Fruit fly (Drosophila melanogaster) whole organism, embryonic: Measurements from ENCODE around the gene SmydA-2.

Experiments
- Abd-B ChIP-seq: fragments of 200-800 bp; sonication (Bioruptor generic); optimal IDR thresholded peaks from 2 replicates; lab custom pipeline; 2018; ENCODE audit warnings: missing biosample characterization, mild to moderate bottlenecking, missing genetic modification characterization, moderate library complexity
- Adf1 ChIP-seq: fragments of 200-800 bp; sonication (Bioruptor generic); IDR thresholded peaks from 2 replicates; pipeline ENCODE4 v1.3.6; 2022; ENCODE audit warnings: missing biosample characterization, missing genetic modification characterization
- B-H2 ChIP-seq: fragments of 200-800 bp; sonication (Bioruptor generic); optimal IDR thresholded peaks from 2 replicates; lab custom pipeline; 2018; ENCODE audit warnings: missing biosample characterization, mild to moderate bottlenecking, missing genetic modification characterization
- C15 ChIP-seq: fragments of 200-800 bp; sonication (Bioruptor generic); IDR thresholded peaks from 3 replicates; pipeline ENCODE4 v1.3.6; 2022; ENCODE audit warnings: missing biosample characterization, missing genetic modification characterization
- CG10431 ChIP-seq: fragments of 200-800 bp; sonication (Bioruptor generic); optimal IDR thresholded peaks from 3 replicates; lab custom pipeline; 2018; ENCODE audit warnings: missing biosample characterization, mild to moderate bottlenecking, missing genetic modification characterization
- CG10565 ChIP-seq: fragments of 200-800 bp; sonication (Bioruptor generic); optimal IDR thresholded peaks from 3 replicates; lab custom pipeline; 2016; ENCODE audit warnings: missing biosample characterization, mild to moderate bottlenecking, missing genetic modification characterization
- CG12299 ChIP-seq: fragments of 200-800 bp; sonication (Bioruptor generic); optimal IDR thresholded peaks from 2 replicates; lab custom pipeline; 2018; ENCODE audit warnings: missing biosample characterization, mild to moderate bottlenecking, missing genetic modification characterization
- CG1233 ChIP-seq: fragments of 200-800 bp; sonication (Bioruptor generic); optimal IDR thresholded peaks from 4 replicates; lab custom pipeline; 2018; ENCODE audit warnings: missing biosample characterization, mild to moderate bottlenecking, missing genetic modification characterization
- CG12769 ChIP-seq: fragments of 200-800 bp; sonication (Bioruptor generic); optimal IDR thresholded peaks from 2 replicates; lab custom pipeline; 2019; ENCODE audit warnings: missing biosample characterization, mild to moderate bottlenecking, missing genetic modification characterization, moderate library complexity
- CG14710 ChIP-seq: fragments of 200-800 bp; sonication (Bioruptor generic); optimal IDR thresholded peaks from 3 replicates; lab custom pipeline; 2019; ENCODE audit warnings: missing biosample characterization, mild to moderate bottlenecking, missing genetic modification characterization, moderate library complexity
- CG16779 ChIP-seq: fragments of 200-800 bp; sonication (Bioruptor generic); IDR thresholded peaks from 2 replicates; pipeline ENCODE4 v1.3.6; 2022; ENCODE audit warnings: missing biosample characterization, missing genetic modification characterization
- CG16815 ChIP-seq: fragments of 200-800 bp; sonication (Bioruptor generic); optimal IDR thresholded peaks from 3 replicates; lab custom pipeline; 2017; ENCODE audit warnings: missing biosample characterization, mild to moderate bottlenecking, missing genetic modification characterization
- CG17385 ChIP-seq: fragments of 200-800 bp; sonication (Bioruptor generic); optimal IDR thresholded peaks from 3 replicates; lab custom pipeline; 2018; ENCODE audit warnings: missing biosample characterization, mild to moderate bottlenecking, missing genetic modification characterization
- CG1792 ChIP-seq: fragments of 200-800 bp; sonication (Bioruptor generic); optimal IDR thresholded peaks from 2 replicates; lab custom pipeline; 2016; ENCODE audit warnings: missing biosample characterization, missing genetic modification characterization
- CG2116 ChIP-seq: fragments of 200-800 bp; sonication (Bioruptor generic); optimal IDR thresholded peaks from 3 replicates; lab custom pipeline; 2018; ENCODE audit warnings: missing biosample characterization, mild to moderate bottlenecking, missing genetic modification characterization
- CG2129 ChIP-seq: fragments of 200-800 bp; sonication (Bioruptor generic); IDR thresholded peaks from 2 replicates; pipeline ENCODE4 v1.3.6; 2022; ENCODE audit warnings: missing biosample characterization, missing genetic modification characterization; ENCODE audit not compliant: partially characterized antibody
- CG31224 ChIP-seq: fragments of 200-800 bp; sonication (Bioruptor generic); IDR thresholded peaks from 2 replicates; pipeline ENCODE4 v1.3.6; 2022; ENCODE audit warnings: missing biosample characterization, missing genetic modification characterization
- CG6272 ChIP-seq: fragments of 200-800 bp; sonication (Bioruptor generic); IDR thresholded peaks from 2 replicates; pipeline ENCODE4 v1.3.6; 2022; ENCODE audit warnings: missing biosample characterization, missing genetic modification characterization
- CG6654 ChIP-seq: fragments of 200-800 bp; sonication (Bioruptor generic); optimal IDR thresholded peaks from 2 replicates; lab custom pipeline; 2017; ENCODE audit warnings: missing biosample characterization, mild to moderate bottlenecking, missing genetic modification characterization
- CG6791 ChIP-seq: fragments of 200-800 bp; sonication (Bioruptor generic); IDR thresholded peaks from 3 replicates; pipeline ENCODE4 v1.3.6; 2022; ENCODE audit warnings: missing biosample characterization, missing genetic modification characterization; ENCODE audit not compliant: partially characterized antibody
- CG7271 ChIP-seq: fragments of 200-800 bp; sonication (Bioruptor generic); optimal IDR thresholded peaks from 2 replicates; lab custom pipeline; 2018; ENCODE audit warnings: missing biosample characterization, mild to moderate bottlenecking, missing genetic modification characterization, moderate library complexity
- CG8281 ChIP-seq: fragments of 200-800 bp; sonication (Bioruptor generic); optimal IDR thresholded peaks from 2 replicates; lab custom pipeline; 2018; ENCODE audit warnings: missing biosample characterization, mild to moderate bottlenecking, missing genetic modification characterization, moderate library complexity
- CG8478 ChIP-seq: fragments of >200 bp; optimal IDR thresholded peaks from 2 replicates; lab custom pipeline; 2018
- CG9817 ChIP-seq: fragments of 200-800 bp; sonication (Bioruptor generic); optimal IDR thresholded peaks from 2 replicates; lab custom pipeline; 2018; ENCODE audit warnings: missing biosample characterization, mild to moderate bottlenecking, missing genetic modification characterization, moderate library complexity
- CrebB ChIP-seq: fragments of 200-800 bp; sonication (Bioruptor generic); optimal IDR thresholded peaks from 3 replicates; lab custom pipeline; 2018; ENCODE audit warnings: missing biosample characterization, mild to moderate bottlenecking, missing genetic modification characterization
- D19B ChIP-seq: fragments of 200-800 bp; sonication (Bioruptor generic); optimal IDR thresholded peaks from 2 replicates; lab custom pipeline; 2017; ENCODE audit warnings: missing biosample characterization, mild to moderate bottlenecking, missing genetic modification characterization
- Deaf1 ChIP-seq: fragments of 200-800 bp; optimal IDR thresholded peaks from 3 replicates; lab custom pipeline; 2019; ENCODE audit warnings: missing biosample characterization, mild to moderate bottlenecking, missing genetic modification characterization, moderate library complexity
- Fer2 ChIP-seq: fragments of 200-800 bp; sonication (Bioruptor generic); optimal IDR thresholded peaks from 2 replicates; lab custom pipeline; 2018; ENCODE audit warnings: missing biosample characterization, mild to moderate bottlenecking, missing genetic modification characterization, moderate library complexity
- Gug ChIP-seq: fragments of 200-800 bp; sonication (Bioruptor generic); IDR thresholded peaks from 4 replicates; pipeline ENCODE4 v1.3.6; 2022; ENCODE audit warnings: missing biosample characterization, missing genetic modification characterization
- Jarid2 ChIP-seq: fragments of 200-800 bp; sonication (Bioruptor generic); optimal IDR thresholded peaks from 3 replicates; lab custom pipeline; 2017; ENCODE audit warnings: mild to moderate bottlenecking, missing biosample characterization, missing genetic modification reagents, missing genetic modification characterization
- Lhr ChIP-seq: fragments of 200-800 bp; sonication (Bioruptor generic); optimal IDR thresholded peaks from 3 replicates; lab custom pipeline; 2017; ENCODE audit warnings: mild to moderate bottlenecking, missing biosample characterization, missing genetic modification reagents, missing genetic modification characterization
- Mes4 ChIP-seq: fragments of 200-800 bp; sonication (Bioruptor generic); optimal IDR thresholded peaks from 2 replicates; lab custom pipeline; 2016; ENCODE audit warnings: missing biosample characterization, missing genetic modification characterization
- Myb ChIP-seq: fragments of 200-800 bp; sonication (Bioruptor generic); optimal IDR thresholded peaks from 2 replicates; lab custom pipeline; 2016; ENCODE audit warnings: missing biosample characterization, missing genetic modification characterization
- NfI ChIP-seq: fragments of 200-800 bp; sonication (Bioruptor generic); optimal IDR thresholded peaks from 3 replicates; lab custom pipeline; 2018; ENCODE audit warnings: missing biosample characterization, mild to moderate bottlenecking, missing genetic modification characterization, moderate library complexity
- Opbp ChIP-seq: fragments of 200-800 bp; sonication (Bioruptor generic); IDR thresholded peaks from 3 replicates; pipeline ENCODE4 v1.3.6; 2022; ENCODE audit warnings: missing biosample characterization, missing genetic modification characterization; ENCODE audit not compliant: partially characterized antibody
- Sry-β ChIP-seq: fragments of 200-800 bp; sonication (Bioruptor generic); optimal IDR thresholded peaks from 2 replicates; lab custom pipeline; 2018; ENCODE audit warnings: missing biosample characterization, mild to moderate bottlenecking, missing genetic modification characterization, moderate library complexity
- amos ChIP-seq: fragments of 200-800 bp; sonication (Bioruptor generic); IDR thresholded peaks from 2 replicates; pipeline ENCODE4 v1.3.6; 2022; ENCODE audit warnings: missing biosample characterization, missing genetic modification characterization; ENCODE audit not compliant: partially characterized antibody
- disco-r ChIP-seq: fragments of 200-800 bp; sonication (Bioruptor generic); optimal IDR thresholded peaks from 2 replicates; lab custom pipeline; 2016; ENCODE audit warnings: missing biosample characterization, missing genetic modification characterization
- esg ChIP-seq: fragments of 200-800 bp; sonication (Bioruptor generic); conservative IDR thresholded peaks from 2 replicates; pipeline ENCODE4 v1.3.6; 2022; ENCODE audit warnings: missing biosample characterization, missing genetic modification characterization
- gcm2 ChIP-seq: fragments of 200-800 bp; sonication (Bioruptor generic); optimal IDR thresholded peaks from 2 replicates; lab custom pipeline; 2016; ENCODE audit warnings: missing biosample characterization, missing genetic modification characterization
- knrl ChIP-seq: fragments of 200-800 bp; sonication (Bioruptor generic); IDR thresholded peaks from 3 replicates; pipeline ENCODE4 v1.3.6; 2022; ENCODE audit warnings: missing biosample characterization, missing genetic modification characterization; ENCODE audit not compliant: partially characterized antibody
- p53 ChIP-seq: fragments of 200-800 bp; sonication (Bioruptor generic); optimal IDR thresholded peaks from 2 replicates; lab custom pipeline; 2016; ENCODE audit warnings: missing biosample characterization, missing genetic modification characterization
- pfk ChIP-seq: fragments of 200-800 bp; sonication (Bioruptor generic); optimal IDR thresholded peaks from 2 replicates; lab custom pipeline; 2018; ENCODE audit warnings: missing biosample characterization, mild to moderate bottlenecking, missing genetic modification characterization, moderate library complexity
- pita ChIP-seq: fragments of 200-800 bp; sonication (Bioruptor generic); optimal IDR thresholded peaks from 2 replicates; lab custom pipeline; 2017; ENCODE audit warnings: missing biosample characterization, mild to moderate bottlenecking, missing genetic modification characterization
- pnt ChIP-seq: fragments of 200-800 bp; sonication (Bioruptor generic); optimal IDR thresholded peaks from 3 replicates; lab custom pipeline; 2016; ENCODE audit warnings: missing biosample characterization, missing genetic modification characterization
- schlank ChIP-seq: fragments of 200-800 bp; sonication (Bioruptor generic); optimal IDR thresholded peaks from 2 replicates; lab custom pipeline; 2018; ENCODE audit warnings: missing biosample characterization, mild to moderate bottlenecking, missing genetic modification characterization
- shn ChIP-seq: fragments of 200-800 bp; sonication (Bioruptor generic); optimal IDR thresholded peaks from 3 replicates; lab custom pipeline; 2016; ENCODE audit warnings: missing biosample characterization, missing genetic modification characterization
- sima ChIP-seq: fragments of 200-800 bp; sonication (Bioruptor generic); optimal IDR thresholded peaks from 2 replicates; lab custom pipeline; 2016; ENCODE audit warnings: missing biosample characterization, missing genetic modification characterization
- tx ChIP-seq: fragments of 200-800 bp; sonication (Bioruptor generic); optimal IDR thresholded peaks from 2 replicates; lab custom pipeline; 2016; ENCODE audit warnings: missing biosample characterization, missing genetic modification characterization
- vfl ChIP-seq: fragments of 200-800 bp; sonication (Bioruptor generic); optimal IDR thresholded peaks from 2 replicates; lab custom pipeline; 2016; ENCODE audit warnings: missing biosample characterization, missing genetic modification characterization

SmydA-2 gene

DNA sequence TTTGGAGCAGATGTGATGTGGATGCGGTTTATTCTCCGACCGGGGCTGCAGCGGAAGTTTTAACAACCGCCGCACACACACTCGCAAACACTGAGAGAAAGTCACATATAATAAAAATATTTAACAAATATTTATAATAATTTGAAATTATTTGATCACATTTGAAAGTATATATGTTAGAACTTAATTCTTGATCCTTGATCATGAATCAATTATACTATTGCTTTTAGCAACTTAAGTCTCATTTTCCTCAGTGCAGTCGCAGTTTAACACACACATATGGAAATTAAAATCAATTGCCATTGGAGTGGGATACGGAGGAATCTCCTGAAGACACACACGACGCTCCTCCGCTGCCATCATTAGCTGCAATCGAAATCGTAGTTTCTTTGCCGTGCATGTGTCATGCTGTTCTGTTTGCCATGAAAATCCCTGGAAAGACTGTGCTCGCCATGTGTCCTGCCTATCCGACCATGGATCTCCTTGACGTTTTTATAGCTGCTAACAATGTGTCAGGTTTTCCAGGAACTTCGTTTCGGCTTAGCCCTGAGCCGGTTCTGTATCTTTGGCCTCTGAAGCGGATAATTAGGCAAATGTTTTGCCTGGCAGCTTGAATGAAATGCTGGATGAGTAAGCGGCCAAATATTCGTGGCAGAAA lies 30.2 kb upstream of the SmydA-2 start (continued):
- TF ChIP-seq Deaf1 (tag; lab: Kevin White, UChicago) (peak; percentile 42), CG1233 (GFP tag; lab: Kevin White, UChicago) (peak; percentile 70), CG17385 (GFP tag; lab: Kevin White, UChicago) (peak; percentile 61), CG31224 (GFP tag; lab: Robert Waterston, UW) (no peak), gcm2 (GFP tag; lab: Kevin White, UChicago) (no peak), Gug (peak; percentile 33; the same call in 1 of the 4 replicates), pfk (GFP tag; lab: Kevin White, UChicago) (no peak), disco-r (no peak), Myb (GFP tag; lab: Kevin White, UChicago) (no peak), esg (GFP tag; lab: Robert Waterston, UW) (peak; percentile 55), D19B (GFP tag; lab: Kevin White, UChicago) (no peak), CG16779 (GFP tag; lab: Robert Waterston, UW) (no peak), CG12769 (tag; lab: Kevin White, UChicago) (no peak), Mes4 (GFP tag; lab: Kevin White, UChicago) (no peak), CrebB (tag; lab: Kevin White, UChicago) (peak; percentile 10), Fer2 (tag; lab: Kevin White, UChicago) (no peak), Adf1 (GFP tag; lab: Robert Waterston, UW) (no peak), shn (no peak), tx (GFP tag; lab: Kevin White, UChicago) (no peak), pnt (GFP tag; lab: Kevin White, UChicago) (no peak), Abd-B (peak; percentile 64), CG6791 (GFP tag; lab: Robert Waterston, UW) (no peak), CG7271 (tag; lab: Kevin White, UChicago) (peak; percentile 83), CG9817 (tag; lab: Kevin White, UChicago) (peak; percentile 6), Lhr (GFP tag; lab: Kevin White, UChicago) (peak; percentile 38), CG8281 (tag; lab: Kevin White, UChicago) (peak; percentile 19), knrl (GFP tag; lab: Robert Waterston, UW) (no peak), B-H2 (GFP tag; lab: Kevin White, UChicago) (no peak), CG16815 (GFP tag; lab: Kevin White, UChicago) (peak; percentile 72), CG6654 (GFP tag; lab: Kevin White, UChicago) (peak; percentile 14), NfI (GFP tag; lab: Kevin White, UChicago) (peak; percentile 14), sima (GFP tag; lab: Kevin White, UChicago) (no peak), CG10565 (no peak), vfl (GFP tag; lab: Kevin White, UChicago) (no peak), p53 (no peak), CG12299 (tag; lab: Kevin White, UChicago) (no peak), Sry-β (GFP tag; lab: Kevin White, UChicago) (no peak), CG2129 (no peak), CG8478 (lab: Kevin White, UChicago) (no peak), amos (GFP tag; lab: Robert Waterston, UW) (no peak), pita (GFP tag; lab: Kevin White, UChicago) (no peak), CG2116 (peak; percentile 28), schlank (tag; lab: Kevin White, UChicago) (no peak), CG1792 (GFP tag; lab: Kevin White, UChicago) (no peak), Jarid2 (GFP tag; lab: Kevin White, UChicago) (peak; percentile 20), Opbp (GFP tag; lab: Robert Waterston, UW) (no peak), CG6272 (GFP tag; lab: Robert Waterston, UW) (peak; percentile 40; the same call in 1 of the 2 replicates), CG14710 (tag; lab: Kevin White, UChicago) (peak; percentile 90), C15 (GFP tag; lab: Robert Waterston, UW) (no peak), CG10431 (GFP tag; lab: Kevin White, UChicago) (peak; percentile 34)
